Worm (Caenorhabditis elegans) whole organism, L4 larva: ENCODE results near the gene mrp-4.

Experiments
- ama-1 ChIP-seq: fragments of 150-350 bp; optimal IDR thresholded peaks from 2 replicates; lab custom pipeline; 2014; ENCODE audit warnings: inconsistent platforms, mixed read lengths
- ceh-32 ChIP-seq: sonication (generic microtip); optimal IDR thresholded peaks from 2 replicates; lab custom pipeline; 2016; ENCODE audit warnings: mild to moderate bottlenecking, missing genetic modification characterization, missing compliant biosample characterization; ENCODE audit not compliant: poor library complexity
- ceh-82 ChIP-seq: sonication (generic microtip); optimal IDR thresholded peaks from 2 replicates; lab custom pipeline; 2017; ENCODE audit warnings: missing biosample characterization, missing genetic modification characterization
- daf-8 ChIP-seq: fragments of 200-800 bp; sonication (Bioruptor generic); IDR thresholded peaks from 2 replicates; pipeline ENCODE4 v1.3.6; 2022; ENCODE audit warnings: missing genetic modification characterization, missing compliant biosample characterization
- hlh-30 ChIP-seq: sonication (generic microtip); optimal IDR thresholded peaks from 2 replicates; lab custom pipeline; 2017; ENCODE audit warnings: antibody characterized with exemption, mild to moderate bottlenecking, missing genetic modification characterization, missing compliant biosample characterization; ENCODE audit not compliant: insufficient read depth
- lin-39 ChIP-seq: fragments of 150-350 bp; optimal IDR thresholded peaks from 2 replicates; lab custom pipeline; 2014; ENCODE audit warnings: missing biosample characterization, missing genetic modification reagents, missing genetic modification characterization
- nhr-237 ChIP-seq: sonication (generic microtip); optimal IDR thresholded peaks from 2 replicates; lab custom pipeline; 2017; ENCODE audit warnings: missing biosample characterization, missing genetic modification characterization
- nhr-76 ChIP-seq: fragments of 150-350 bp; optimal IDR thresholded peaks from 2 replicates; lab custom pipeline; 2014; ENCODE audit warnings: missing biosample characterization, missing genetic modification characterization
- nhr-77 ChIP-seq: fragments of 150-350 bp; optimal IDR thresholded peaks from 2 replicates; lab custom pipeline; 2014; ENCODE audit warnings: missing biosample characterization, missing genetic modification characterization
- pqm-1 ChIP-seq: sonication (generic microtip); optimal IDR thresholded peaks from 2 replicates; lab custom pipeline; 2017; ENCODE audit warnings: missing biosample characterization, missing genetic modification characterization
- tag-97 ChIP-seq: fragments of 200-800 bp; sonication (Bioruptor generic); IDR thresholded peaks from 2 replicates; pipeline ENCODE4 v1.3.6; 2022; ENCODE audit warnings: missing genetic modification characterization, missing compliant biosample characterization
- zag-1 ChIP-seq: fragments of 150-350 bp; optimal IDR thresholded peaks from 2 replicates; lab custom pipeline; 2014; ENCODE audit warnings: missing biosample characterization, missing genetic modification characterization
- zfp-3 ChIP-seq: fragments of 200-800 bp; sonication (Bioruptor generic); conservative IDR thresholded peaks from 2 replicates; pipeline ENCODE4 v1.3.6; 2022; ENCODE audit warnings: missing genetic modification reagents, missing genetic modification characterization, missing compliant biosample characterization
- ztf-11 ChIP-seq: fragments of 150-350 bp; optimal IDR thresholded peaks from 2 replicates; lab custom pipeline; 2014; ENCODE audit warnings: missing biosample characterization, missing genetic modification characterization

ce11 chrX:9842102-9842501, 42.0 kb upstream of the mrp-4 start:
- TF ChIP-seq ama-1 (lab: Kevin White, UChicago) = no peak
- no peak for TF ChIP-seq tag-97 (GFP tag; lab: Robert Waterston, UW)
- no peak for TF ChIP-seq ztf-11
- TF ChIP-seq pqm-1 (tag; lab: Kevin White, UChicago) = no peak
- no peak for TF ChIP-seq daf-8 (GFP tag; lab: Robert Waterston, UW)
- no peak for TF ChIP-seq lin-39
- no peak for TF ChIP-seq zfp-3 (GFP tag; lab: Robert Waterston, UW)
- TF ChIP-seq zag-1 (tag; lab: Kevin White, UChicago) = no peak
- TF ChIP-seq nhr-77 (tag; lab: Kevin White, UChicago) = no peak
- no peak for TF ChIP-seq hlh-30
- TF ChIP-seq ceh-82 (tag; lab: Kevin White, UChicago) = no peak
- TF ChIP-seq nhr-237 = no peak
- TF ChIP-seq nhr-76 = no peak
- TF ChIP-seq ceh-32 = no peak
